Worm (Caenorhabditis elegans) whole organism, mixed stage, embryonic: ENCODE results near the gene srg-59.

Experiments
- blmp-1 ChIP-seq: fragments of 150-350 bp; optimal IDR thresholded peaks from 2 replicates; lab custom pipeline; 2014; ENCODE audit warnings: missing biosample characterization, missing genetic modification characterization
- mep-1 ChIP-seq: fragments of 150-350 bp; optimal IDR thresholded peaks from 2 replicates; lab custom pipeline; 2017; ENCODE audit warnings: missing biosample characterization, missing genetic modification reagents, missing genetic modification characterization, inconsistent platforms
- nhr-237 ChIP-seq: fragments of 150-350 bp; optimal IDR thresholded peaks from 2 replicates; lab custom pipeline; 2014; ENCODE audit warnings: missing biosample characterization, missing genetic modification characterization
- nhr-76 ChIP-seq: sonication (generic microtip); optimal IDR thresholded peaks from 2 replicates; lab custom pipeline; 2017; ENCODE audit warnings: missing biosample characterization, missing genetic modification characterization
- snpc-4 ChIP-seq: fragments of 150-350 bp; optimal IDR thresholded peaks from 2 replicates; lab custom pipeline; 2014; ENCODE audit warnings: missing biosample characterization, missing genetic modification characterization
- ztf-11 ChIP-seq: fragments of 150-350 bp; optimal IDR thresholded peaks from 2 replicates; lab custom pipeline; 2014; ENCODE audit warnings: missing biosample characterization, missing genetic modification characterization

DNA sequence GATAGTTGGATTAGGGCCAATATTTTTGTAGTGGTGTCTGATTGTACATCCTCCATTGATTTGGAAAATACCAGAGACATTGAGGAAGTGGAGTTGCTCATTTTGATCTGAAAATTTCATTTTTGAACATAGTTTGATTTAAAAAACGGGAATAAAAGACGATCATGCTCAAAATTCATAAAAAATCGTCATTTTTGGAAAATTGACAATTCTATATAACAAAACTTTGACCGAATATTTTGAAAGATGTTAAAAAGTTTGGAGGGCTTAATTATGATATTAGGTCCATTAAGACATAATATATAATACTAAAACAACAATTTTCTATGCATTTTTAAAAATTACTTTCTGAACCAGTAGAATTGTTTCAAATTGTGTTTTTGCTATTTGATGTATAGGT is 34.3 kb upstream of the srg-59 start, which contains the start of gene srg-58:
- no peak for TF ChIP-seq ztf-11 (tag; lab: Kevin White, UChicago)
- no peak for TF ChIP-seq nhr-237 (tag; lab: Kevin White, UChicago)
- no peak for TF ChIP-seq mep-1 (tag; lab: Kevin White, UChicago)
- no peak for TF ChIP-seq blmp-1 (tag; lab: Kevin White, UChicago)
- TF ChIP-seq nhr-76 (tag; lab: Kevin White, UChicago) = no peak
- no peak for TF ChIP-seq snpc-4
